Fruit fly (Drosophila melanogaster) whole organism, embryonic: ENCODE data around the gene HINT1.

Source experiments
- Awh ChIP-seq: fragments of 200-800 bp; sonication (Bioruptor generic); IDR thresholded peaks from 2 replicates; pipeline ENCODE4, ENCODE4 v1.3.6; 2022; ENCODE audit warnings: missing biosample characterization, missing genetic modification characterization
- CG11695 ChIP-seq: fragments of 200-800 bp; sonication (Bioruptor generic); IDR thresholded peaks from 3 replicates; pipeline ENCODE4 v1.3.6; 2022; ENCODE audit warnings: missing biosample characterization, missing genetic modification characterization
- CG11723 ChIP-seq: fragments of 200-800 bp; sonication (Bioruptor generic); optimal IDR thresholded peaks from 2 replicates; lab custom pipeline; 2017; ENCODE audit warnings: missing biosample characterization, mild to moderate bottlenecking, missing genetic modification characterization
- CG3995 ChIP-seq: fragments of 200-800 bp; sonication (Bioruptor generic); optimal IDR thresholded peaks from 3 replicates; lab custom pipeline; 2016; ENCODE audit warnings: missing biosample characterization, missing genetic modification characterization
- CG5245 ChIP-seq: fragments of 200-800 bp; sonication (Bioruptor generic); optimal IDR thresholded peaks from 3 replicates; lab custom pipeline; 2016; ENCODE audit warnings: missing biosample characterization, missing genetic modification characterization
- CrebB ChIP-seq: fragments of 200-800 bp; sonication (Bioruptor generic); optimal IDR thresholded peaks from 3 replicates; lab custom pipeline; 2018; ENCODE audit warnings: missing biosample characterization, mild to moderate bottlenecking, missing genetic modification characterization
- Hmr ChIP-seq: fragments of 200-800 bp; sonication (Bioruptor generic); optimal IDR thresholded peaks from 3 replicates; lab custom pipeline; 2017; ENCODE audit warnings: mild to moderate bottlenecking, missing biosample characterization, missing genetic modification reagents, missing genetic modification characterization
- crp ChIP-seq, 2 experiments: fragments of 200-800 bp; sonication (Bioruptor generic); optimal IDR thresholded peaks; 2 replicates in 1 of 2; 3 replicates in 1 of 2; lab custom pipeline; 2017; ENCODE audit warnings: missing biosample characterization in 2 of 2, missing genetic modification characterization in 2 of 2, mild to moderate bottlenecking in 1 of 2, moderate library complexity in 1 of 2

DNA sequence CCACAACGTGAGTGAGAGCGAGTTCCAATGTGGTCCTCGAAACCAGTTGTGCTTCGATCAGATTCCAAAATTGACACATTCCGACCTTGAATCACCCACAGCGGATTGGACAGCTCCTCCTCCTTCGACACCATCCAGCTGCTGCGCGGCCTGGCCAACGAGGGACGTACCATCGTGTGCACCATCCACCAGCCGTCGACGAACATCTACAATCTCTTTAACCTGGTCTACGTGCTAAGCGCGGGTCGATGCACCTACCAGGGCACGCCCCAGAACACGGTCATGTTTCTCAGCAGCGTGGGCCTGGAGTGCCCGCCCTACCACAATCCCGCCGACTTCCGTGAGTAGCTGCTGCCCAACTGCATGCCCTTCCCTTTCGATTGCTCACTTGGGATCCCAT lies 32.4 kb upstream of the HINT1 start:
- TF ChIP-seq Awh (GFP tag; lab: Robert Waterston, UW) (no peak), CG11723 (GFP tag; lab: Kevin White, UChicago) (no peak), Hmr (no peak), CG3995 (GFP tag; lab: Kevin White, UChicago) (no peak), crp (GFP tag; optimal IDR thresholded peaks at IDR 0.05; lab: Kevin White, UChicago) (no peak), CrebB (tag; lab: Kevin White, UChicago) (no peak), CG5245 (GFP tag; lab: Kevin White, UChicago) (no peak), CG11695 (GFP tag; lab: Robert Waterston, UW) (no peak)
